Fruit fly (Drosophila melanogaster) whole organism, embryonic: Measurements from ENCODE around the gene CG10651.

Experiments
- Blimp-1 ChIP-seq: fragments of 200-800 bp; sonication (Bioruptor generic); optimal IDR thresholded peaks from 3 replicates; lab custom pipeline; 2018; ENCODE audit warnings: missing biosample characterization, missing genetic modification characterization, mild to moderate bottlenecking, moderate library complexity, missing genetic modification reagents
- CG11504 ChIP-seq: fragments of 200-800 bp; sonication (Bioruptor generic); optimal IDR thresholded peaks from 3 replicates; lab custom pipeline; 2019; ENCODE audit warnings: missing biosample characterization, mild to moderate bottlenecking, missing genetic modification characterization, moderate library complexity
- CG11696 ChIP-seq: fragments of 200-800 bp; sonication (Bioruptor generic); IDR thresholded peaks from 2 replicates; pipeline ENCODE4 v1.3.6; 2022; ENCODE audit warnings: missing biosample characterization, missing genetic modification characterization
- CG13123 ChIP-seq: fragments of 200-800 bp; sonication (Bioruptor generic); optimal IDR thresholded peaks from 2 replicates; lab custom pipeline; 2016; ENCODE audit warnings: missing biosample characterization, missing genetic modification characterization
- CG14710 ChIP-seq: fragments of 200-800 bp; sonication (Bioruptor generic); optimal IDR thresholded peaks from 3 replicates; lab custom pipeline; 2019; ENCODE audit warnings: missing biosample characterization, mild to moderate bottlenecking, missing genetic modification characterization, moderate library complexity
- CG14965 ChIP-seq: fragments of 200-800 bp; sonication (Bioruptor generic); optimal IDR thresholded peaks from 2 replicates; lab custom pipeline; 2016; ENCODE audit warnings: missing biosample characterization, missing genetic modification characterization, borderline replicate concordance
- CG1602 ChIP-seq: fragments of 200-800 bp; sonication (Bioruptor generic); optimal IDR thresholded peaks from 3 replicates; lab custom pipeline; 2016; ENCODE audit warnings: missing biosample characterization, missing genetic modification characterization
- CG17328 ChIP-seq: fragments of 200-800 bp; sonication (Bioruptor generic); IDR thresholded peaks from 2 replicates; pipeline ENCODE4 v1.3.6; 2022; ENCODE audit warnings: missing biosample characterization, missing genetic modification characterization
- CG17802 ChIP-seq: fragments of 200-800 bp; sonication (Bioruptor generic); optimal IDR thresholded peaks from 2 replicates; lab custom pipeline; 2018; ENCODE audit warnings: missing biosample characterization, mild to moderate bottlenecking, missing genetic modification characterization, moderate library complexity
- CG2712 ChIP-seq: fragments of 200-800 bp; optimal IDR thresholded peaks from 3 replicates; lab custom pipeline; 2019; ENCODE audit warnings: missing biosample characterization, mild to moderate bottlenecking, missing genetic modification characterization, moderate library complexity
- CG30403 ChIP-seq: fragments of 200-800 bp; sonication (Bioruptor generic); optimal IDR thresholded peaks from 3 replicates; lab custom pipeline; 2016; ENCODE audit warnings: missing biosample characterization, missing genetic modification characterization
- CG32772 ChIP-seq: fragments of 200-800 bp; sonication (Bioruptor generic); IDR thresholded peaks from 2 replicates; pipeline ENCODE4 v1.3.6; 2022; ENCODE audit warnings: missing biosample characterization, missing genetic modification characterization
- CG4404 ChIP-seq: fragments of 200-800 bp; sonication (Bioruptor generic); IDR thresholded peaks from 2 replicates; pipeline ENCODE4 v1.3.6; 2022; ENCODE audit warnings: missing biosample characterization, missing genetic modification characterization
- CG6175 ChIP-seq: fragments of 200-800 bp; sonication (Bioruptor generic); IDR thresholded peaks from 3 replicates; pipeline ENCODE4 v1.3.6; 2022; ENCODE audit warnings: missing biosample characterization, missing genetic modification characterization
- CG7745 ChIP-seq: fragments of 200-800 bp; sonication (Bioruptor generic); optimal IDR thresholded peaks from 2 replicates; lab custom pipeline; 2018; ENCODE audit warnings: missing biosample characterization, mild to moderate bottlenecking, missing genetic modification characterization, moderate library complexity
- CG8765 ChIP-seq: fragments of 200-800 bp; sonication (Bioruptor generic); IDR thresholded peaks from 2 replicates; pipeline ENCODE4 v1.3.6; 2022; ENCODE audit warnings: missing biosample characterization, missing genetic modification characterization
- Deaf1 ChIP-seq: fragments of 200-800 bp; optimal IDR thresholded peaks from 3 replicates; lab custom pipeline; 2019; ENCODE audit warnings: missing biosample characterization, mild to moderate bottlenecking, missing genetic modification characterization, moderate library complexity
- Dip2 ChIP-seq: fragments of 200-800 bp; sonication (Bioruptor generic); IDR thresholded peaks from 2 replicates; pipeline ENCODE4 v1.3.6; 2022; ENCODE audit warnings: missing biosample characterization, missing genetic modification characterization
- Doc2 ChIP-seq: fragments of 200-800 bp; sonication (Bioruptor generic); IDR thresholded peaks from 2 replicates; pipeline ENCODE4 v1.3.6; 2022; ENCODE audit warnings: missing biosample characterization, missing genetic modification characterization
- Elba2 ChIP-seq: fragments of 200-800 bp; sonication (Bioruptor generic); optimal IDR thresholded peaks from 3 replicates; lab custom pipeline; 2016; ENCODE audit warnings: missing biosample characterization, missing genetic modification characterization
- Hr51 ChIP-seq, 2 experiments: fragments of 200-800 bp; sonication (Bioruptor generic); optimal IDR thresholded peaks; 2 replicates in 1 of 2; 3 replicates in 1 of 2; lab custom pipeline; 2016 to 2018; ENCODE audit warnings: missing biosample characterization in 2 of 2, missing genetic modification characterization in 2 of 2, mild to moderate bottlenecking in 1 of 2, moderate library complexity in 1 of 2
- Hr78 ChIP-seq, 2 experiments: fragments of 200-800 bp in 1 of 2; fragments of >200 bp in 1 of 2; sonication (Bioruptor generic) in 1 of 2; optimal IDR thresholded peaks; 2 replicates each; lab custom pipeline; 2017 to 2019; ENCODE audit warnings: missing biosample characterization in 2 of 2, missing genetic modification characterization in 2 of 2, mild to moderate bottlenecking in 1 of 2, moderate library complexity in 1 of 2
- MESR4 ChIP-seq: fragments of 200-800 bp; sonication (Bioruptor generic); optimal IDR thresholded peaks from 2 replicates; lab custom pipeline; 2018; ENCODE audit warnings: missing biosample characterization, mild to moderate bottlenecking, missing genetic modification characterization, moderate library complexity
- Nf-YC ChIP-seq: fragments of 200-800 bp; optimal IDR thresholded peaks from 3 replicates; lab custom pipeline; 2019; ENCODE audit warnings: missing biosample characterization, mild to moderate bottlenecking, missing genetic modification characterization, moderate library complexity
- Sry-δ ChIP-seq: fragments of 200-800 bp; sonication (Bioruptor generic); optimal IDR thresholded peaks from 2 replicates; lab custom pipeline; 2016; ENCODE audit warnings: missing biosample characterization, missing genetic modification characterization
- Usf ChIP-seq: fragments of 200-800 bp; sonication (Bioruptor generic); optimal IDR thresholded peaks from 2 replicates; lab custom pipeline; 2017; ENCODE audit warnings: missing genotype, missing biosample characterization, missing genetic modification characterization
- Xrp1 ChIP-seq: fragments of 200-800 bp; sonication (Bioruptor generic); IDR thresholded peaks from 2 replicates; pipeline ENCODE4 v1.3.6; 2022; ENCODE audit warnings: missing biosample characterization, missing genetic modification characterization
- amos ChIP-seq: fragments of 200-800 bp; sonication (Bioruptor generic); IDR thresholded peaks from 2 replicates; pipeline ENCODE4 v1.3.6; 2022; ENCODE audit warnings: missing biosample characterization, missing genetic modification characterization; ENCODE audit not compliant: partially characterized antibody
- bcd ChIP-seq: fragments of 200-800 bp; sonication (Bioruptor generic); optimal IDR thresholded peaks from 2 replicates; lab custom pipeline; 2017; ENCODE audit warnings: missing biosample characterization, mild to moderate bottlenecking, missing genetic modification characterization
- corto ChIP-seq: fragments of 200-800 bp; sonication (Bioruptor generic); optimal IDR thresholded peaks from 2 replicates; lab custom pipeline; 2016; ENCODE audit warnings: missing biosample characterization, mild to moderate bottlenecking, missing genetic modification characterization, moderate library complexity
- exex ChIP-seq: fragments of 200-800 bp; sonication (Bioruptor generic); optimal IDR thresholded peaks from 4 replicates; lab custom pipeline; 2018; ENCODE audit warnings: missing biosample characterization, mild to moderate bottlenecking, missing genetic modification characterization, moderate library complexity
- fd64A ChIP-seq: fragments of 200-800 bp; sonication (Bioruptor generic); optimal IDR thresholded peaks from 3 replicates; lab custom pipeline; 2018; ENCODE audit warnings: missing biosample characterization, mild to moderate bottlenecking, missing genetic modification characterization
- ftz-f1 ChIP-seq: fragments of 200-800 bp; sonication (Bioruptor generic); optimal IDR thresholded peaks from 2 replicates; lab custom pipeline; 2016; ENCODE audit warnings: missing biosample characterization, missing genetic modification characterization
- gt ChIP-seq: fragments of 200-800 bp; sonication (Bioruptor generic); IDR thresholded peaks from 2 replicates; pipeline ENCODE4 v1.3.6; 2022; ENCODE audit warnings: missing biosample characterization, missing genetic modification characterization
- jumu ChIP-seq: fragments of 200-800 bp; sonication (Bioruptor generic); optimal IDR thresholded peaks from 3 replicates; lab custom pipeline; 2016; ENCODE audit warnings: missing biosample characterization, missing genetic modification characterization
- knrl ChIP-seq: fragments of 200-800 bp; sonication (Bioruptor generic); IDR thresholded peaks from 3 replicates; pipeline ENCODE4 v1.3.6; 2022; ENCODE audit warnings: missing biosample characterization, missing genetic modification characterization; ENCODE audit not compliant: partially characterized antibody
- nau ChIP-seq: fragments of 200-800 bp; sonication (Bioruptor generic); optimal IDR thresholded peaks from 3 replicates; lab custom pipeline; 2017; ENCODE audit warnings: missing biosample characterization, mild to moderate bottlenecking, missing genetic modification characterization, missing genetic modification reagents
- nom ChIP-seq: fragments of 200-800 bp; sonication (Bioruptor generic); optimal IDR thresholded peaks from 2 replicates; lab custom pipeline; 2017; ENCODE audit warnings: missing biosample characterization, missing genetic modification characterization, mild to moderate bottlenecking, moderate library complexity, missing genetic modification reagents
- phol ChIP-seq: fragments of 200-800 bp; sonication (Bioruptor generic); optimal IDR thresholded peaks from 3 replicates; lab custom pipeline; 2018; ENCODE audit warnings: missing biosample characterization, mild to moderate bottlenecking, missing genetic modification characterization, moderate library complexity
- psq ChIP-seq: fragments of 200-800 bp; sonication (Bioruptor generic); optimal IDR thresholded peaks from 2 replicates; lab custom pipeline; 2017; ENCODE audit warnings: missing biosample characterization, missing genetic modification characterization
- sens ChIP-seq: fragments of 200-800 bp; sonication (Bioruptor generic); peaks from one replicate; lab custom pipeline; 2016; ENCODE audit warnings: missing biosample characterization, missing genetic modification characterization
- shn ChIP-seq: fragments of 200-800 bp; sonication (Bioruptor generic); optimal IDR thresholded peaks from 3 replicates; lab custom pipeline; 2016; ENCODE audit warnings: missing biosample characterization, missing genetic modification characterization
- sim ChIP-seq: fragments of 200-800 bp; sonication (Bioruptor generic); IDR thresholded peaks from 2 replicates; pipeline ENCODE4 v1.3.6; 2022; ENCODE audit warnings: missing biosample characterization, missing genetic modification characterization
- stc ChIP-seq: fragments of 200-800 bp; sonication (Bioruptor generic); IDR thresholded peaks from 2 replicates; pipeline ENCODE4 v1.3.6; 2022; ENCODE audit warnings: missing biosample characterization, missing genetic modification characterization
- wdn ChIP-seq: fragments of 200-800 bp; sonication (Bioruptor generic); IDR thresholded peaks from 2 replicates; pipeline ENCODE4 v1.3.6; 2022; ENCODE audit warnings: missing biosample characterization, missing genetic modification characterization
- wor ChIP-seq: fragments of 200-800 bp; sonication (Bioruptor generic); IDR thresholded peaks from 2 replicates; pipeline ENCODE4 v1.3.6; 2022; ENCODE audit warnings: missing biosample characterization, missing genetic modification characterization

The CG10651 gene

DNA sequence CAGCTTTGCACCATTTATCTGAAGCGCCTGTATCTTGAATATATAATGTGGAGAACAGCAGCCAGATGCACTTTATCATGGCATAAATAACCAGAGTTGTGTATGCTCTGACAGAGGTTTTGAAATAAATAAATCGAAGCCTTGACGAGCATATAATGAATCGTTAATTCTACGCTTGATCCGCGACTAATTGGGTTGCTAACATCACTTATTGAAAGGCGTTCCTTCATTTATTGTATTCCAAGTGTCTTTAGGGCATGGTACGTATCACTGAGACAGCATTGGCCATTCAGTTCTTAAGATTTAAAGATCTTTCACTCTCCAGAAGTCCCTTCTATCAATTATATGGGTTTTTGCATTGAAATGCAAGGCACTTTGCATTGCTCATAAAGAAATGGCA lies at the start of gene CG10651:
Gene CG10651 (minus strand): TSS at position 101 of the 400 bp plus-strand sequence.
- TF ChIP-seq bcd (GFP tag; lab: Kevin White, UChicago) = no peak
- no peak for TF ChIP-seq shn
- no peak for TF ChIP-seq CG17802 (tag; lab: Kevin White, UChicago)
- no peak for TF ChIP-seq CG13123
- no peak for TF ChIP-seq nom (GFP tag; lab: Kevin White, UChicago)
- TF ChIP-seq Xrp1 (GFP tag; lab: Robert Waterston, UW) = no peak
- TF ChIP-seq exex = no peak

DNA sequence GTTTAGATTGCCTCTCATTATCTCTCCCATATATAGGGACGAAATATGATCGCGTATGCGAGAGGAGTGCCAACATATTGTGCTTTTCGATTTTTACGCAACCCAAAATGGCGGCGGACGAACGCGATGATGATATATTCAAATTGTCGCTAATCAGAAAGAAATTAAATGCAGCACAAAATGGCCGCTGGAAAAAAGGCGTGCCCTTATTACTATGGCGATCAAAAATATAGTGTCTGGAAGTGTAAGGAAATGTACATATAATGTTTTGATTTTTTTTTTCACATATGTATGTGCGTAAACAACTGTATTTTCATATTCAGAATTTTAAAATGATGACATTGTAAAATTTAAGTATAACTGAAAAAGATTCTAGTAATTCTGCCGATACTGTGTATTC lies 40.3 kb upstream of the CG10651 start:
- TF ChIP-seq Xrp1 (GFP tag; lab: Robert Waterston, UW) (peak; percentile 52; the same call in 1 of the 2 replicates), CG2712 (tag; lab: Kevin White, UChicago) (peak; percentile 15), Nf-YC (tag; lab: Kevin White, UChicago) (peak; percentile 69), CG14710 (tag; lab: Kevin White, UChicago) (peak; percentile 2), sens (GFP tag; lab: Kevin White, UChicago) (peak; percentile 75), phol (peak; percentile 66), Blimp-1 (peak; percentile 44), Deaf1 (tag; lab: Kevin White, UChicago) (peak; percentile 10), CG11504 (tag; lab: Kevin White, UChicago) (peak; percentile 23), CG11696 (GFP tag; lab: Robert Waterston, UW) (peak; percentile 89)

dm6 chr2L:20152120-20152519 lies 17.4 kb upstream of the CG10651 start:
- 0 out of 2 replicates have a peak, but pooled peaks have one; percentile 35 for TF ChIP-seq gt (GFP tag; lab: Robert Waterston, UW)
- TF ChIP-seq CG6175 = 0 out of 3 replicates have a peak, but pooled peaks have one; percentile 18
- 0 out of 2 replicates have a peak, but pooled peaks have one; percentile 13 for TF ChIP-seq stc
- peak; percentile 60 for TF ChIP-seq Doc2 (GFP tag; lab: Robert Waterston, UW)
- TF ChIP-seq CG32772 (GFP tag; lab: Robert Waterston, UW) = peak; percentile 23; the same call in 1 of the 2 replicates
- TF ChIP-seq CG4404 (GFP tag; lab: Robert Waterston, UW) = peak; percentile 58

- TF ChIP-seq CG1602 (GFP tag; lab: Kevin White, UChicago) (no peak), corto (GFP tag; lab: Kevin White, UChicago) (no peak), CG17328 (GFP tag; lab: Robert Waterston, UW) (0 out of 2 replicates have a peak, but pooled peaks have one; percentile 8), nau (no peak), Sry-δ (GFP tag; lab: Kevin White, UChicago) (no peak), CG8765 (GFP tag; lab: Robert Waterston, UW) (no peak), sim (no peak), CG30403 (GFP tag; lab: Kevin White, UChicago) (no peak), fd64A (GFP tag; lab: Kevin White, UChicago) (no peak), Elba2 (GFP tag; lab: Kevin White, UChicago) (peak; percentile 54), Usf (GFP tag; lab: Kevin White, UChicago) (no peak), CG7745 (tag; lab: Kevin White, UChicago) (no peak), MESR4 (GFP tag; lab: Kevin White, UChicago) (no peak), Dip2 (no peak), wdn (GFP tag; lab: Robert Waterston, UW) (no peak), knrl (GFP tag; lab: Robert Waterston, UW) (peak; percentile 58; the same call in 2 of the 3 replicates), jumu (GFP tag; lab: Kevin White, UChicago) (no peak), Hr78 (GFP tag; optimal IDR thresholded peaks at IDR 0.05; lab: Kevin White, UChicago) (no peak), CG14965 (no peak), psq (GFP tag; lab: Kevin White, UChicago) (no peak), Xrp1 (GFP tag; lab: Robert Waterston, UW) (no peak), amos (peak; percentile 66), Hr51 (GFP tag; optimal IDR thresholded peaks at IDR 0.05; lab: Kevin White, UChicago) (no peak), ftz-f1 (GFP tag; lab: Kevin White, UChicago) (no peak), wor (no peak)
Measured at dm6 chr2L:20148368-20148767, 13.6 kb upstream of the CG10651 start.
